Fruit fly (Drosophila melanogaster) whole organism, embryonic: ENCODE data around the gene CG5886.

ENCODE experiments used
- Ada2b ChIP-seq: fragments of 200-800 bp; sonication (Bioruptor generic); IDR thresholded peaks from 2 replicates; pipeline ENCODE4 v1.3.6; 2022; ENCODE audit warnings: missing biosample characterization, missing genetic modification characterization
- CG1024 ChIP-seq: fragments of 200-800 bp; sonication (Bioruptor generic); IDR thresholded peaks from 2 replicates; pipeline ENCODE4 v1.3.6; 2022; ENCODE audit warnings: missing biosample characterization, missing genetic modification characterization
- CG10366 ChIP-seq: fragments of 200-800 bp; sonication (Bioruptor generic); IDR thresholded peaks from 2 replicates; pipeline ENCODE4 v1.3.6; 2022; ENCODE audit warnings: missing biosample characterization, missing genetic modification characterization
- CG11723 ChIP-seq: fragments of 200-800 bp; sonication (Bioruptor generic); optimal IDR thresholded peaks from 2 replicates; lab custom pipeline; 2017; ENCODE audit warnings: missing biosample characterization, mild to moderate bottlenecking, missing genetic modification characterization
- CG12104 ChIP-seq: fragments of 200-800 bp; sonication (Bioruptor generic); optimal IDR thresholded peaks from 3 replicates; lab custom pipeline; 2016; ENCODE audit warnings: missing biosample characterization, missing genetic modification characterization
- CG15514 ChIP-seq: fragments of 200-800 bp; sonication (Bioruptor generic); optimal IDR thresholded peaks from 3 replicates; lab custom pipeline; 2017; ENCODE audit warnings: missing biosample characterization, missing genetic modification characterization, mild to moderate bottlenecking, moderate library complexity, missing genetic modification reagents
- CG16779 ChIP-seq: fragments of 200-800 bp; sonication (Bioruptor generic); IDR thresholded peaks from 2 replicates; pipeline ENCODE4 v1.3.6; 2022; ENCODE audit warnings: missing biosample characterization, missing genetic modification characterization
- CG17186 ChIP-seq: fragments of 200-800 bp; sonication (Bioruptor generic); optimal IDR thresholded peaks from 3 replicates; lab custom pipeline; 2017; ENCODE audit warnings: missing biosample characterization, missing genetic modification reagents, missing genetic modification characterization
- CG31365 ChIP-seq: fragments of 200-800 bp; sonication (Bioruptor generic); optimal IDR thresholded peaks from 2 replicates; lab custom pipeline; 2018; ENCODE audit warnings: missing biosample characterization, mild to moderate bottlenecking, missing genetic modification characterization
- CG31441 ChIP-seq: fragments of 200-800 bp; sonication (Bioruptor generic); IDR thresholded peaks from 2 replicates; pipeline ENCODE4 v1.3.6; 2022; ENCODE audit warnings: missing biosample characterization, missing genetic modification characterization
- CG33557 ChIP-seq: fragments of 200-800 bp; sonication (Bioruptor generic); optimal IDR thresholded peaks from 2 replicates; lab custom pipeline; 2019; ENCODE audit warnings: missing biosample characterization, mild to moderate bottlenecking, missing genetic modification characterization, moderate library complexity
- CG3995 ChIP-seq: fragments of 200-800 bp; sonication (Bioruptor generic); optimal IDR thresholded peaks from 3 replicates; lab custom pipeline; 2016; ENCODE audit warnings: missing biosample characterization, missing genetic modification characterization
- CG4424 ChIP-seq: fragments of 200-800 bp; sonication (Bioruptor generic); optimal IDR thresholded peaks from 3 replicates; lab custom pipeline; 2016; ENCODE audit warnings: missing biosample characterization, missing genetic modification characterization
- CG4617 ChIP-seq: fragments of 200-800 bp; sonication (Bioruptor generic); optimal IDR thresholded peaks from 3 replicates; lab custom pipeline; 2016; ENCODE audit warnings: missing biosample characterization, missing genetic modification characterization, borderline replicate concordance
- CG7556 ChIP-seq: fragments of 200-800 bp; sonication (Bioruptor generic); optimal IDR thresholded peaks from 2 replicates; lab custom pipeline; 2017; ENCODE audit warnings: missing biosample characterization, mild to moderate bottlenecking, missing genetic modification characterization
- CG7987 ChIP-seq: fragments of 200-800 bp; sonication (Bioruptor generic); optimal IDR thresholded peaks from 2 replicates; lab custom pipeline; 2018; ENCODE audit warnings: missing biosample characterization, mild to moderate bottlenecking, missing genetic modification characterization, moderate library complexity
- CG8290 ChIP-seq, 3 experiments: fragments of 200-800 bp; sonication (Bioruptor generic); optimal IDR thresholded peaks; 2 replicates each; lab custom pipeline; 2016 to 2019; ENCODE audit warnings: missing biosample characterization in 3 of 3, missing genetic modification characterization in 3 of 3, mild to moderate bottlenecking in 2 of 3, moderate library complexity in 1 of 3
- CkIIα-i1 ChIP-seq: fragments of 200-800 bp; sonication (Bioruptor generic); IDR thresholded peaks from 2 replicates; pipeline ENCODE4 v1.3.6; 2022; ENCODE audit warnings: missing biosample characterization, missing genetic modification characterization
- CrebB ChIP-seq: fragments of 200-800 bp; sonication (Bioruptor generic); optimal IDR thresholded peaks from 3 replicates; lab custom pipeline; 2018; ENCODE audit warnings: missing biosample characterization, mild to moderate bottlenecking, missing genetic modification characterization
- D19A ChIP-seq: fragments of 200-800 bp; optimal IDR thresholded peaks from 3 replicates; lab custom pipeline; 2019; ENCODE audit warnings: missing biosample characterization, mild to moderate bottlenecking, missing genetic modification characterization, moderate library complexity
- Deaf1 ChIP-seq: fragments of 200-800 bp; optimal IDR thresholded peaks from 3 replicates; lab custom pipeline; 2019; ENCODE audit warnings: missing biosample characterization, mild to moderate bottlenecking, missing genetic modification characterization, moderate library complexity
- Hmr ChIP-seq: fragments of 200-800 bp; sonication (Bioruptor generic); optimal IDR thresholded peaks from 3 replicates; lab custom pipeline; 2017; ENCODE audit warnings: mild to moderate bottlenecking, missing biosample characterization, missing genetic modification reagents, missing genetic modification characterization
- Hmx ChIP-seq: fragments of 200-800 bp; sonication (Bioruptor generic); optimal IDR thresholded peaks from 2 replicates; lab custom pipeline; 2016; ENCODE audit warnings: missing biosample characterization, missing genetic modification characterization
- Hr51 ChIP-seq, 2 experiments: fragments of 200-800 bp; sonication (Bioruptor generic); optimal IDR thresholded peaks; 2 replicates in 1 of 2; 3 replicates in 1 of 2; lab custom pipeline; 2016 to 2018; ENCODE audit warnings: missing biosample characterization in 2 of 2, missing genetic modification characterization in 2 of 2, mild to moderate bottlenecking in 1 of 2, moderate library complexity in 1 of 2
- Hr78 ChIP-seq, 2 experiments: fragments of 200-800 bp in 1 of 2; fragments of >200 bp in 1 of 2; sonication (Bioruptor generic) in 1 of 2; optimal IDR thresholded peaks; 2 replicates each; lab custom pipeline; 2017 to 2019; ENCODE audit warnings: missing biosample characterization in 2 of 2, missing genetic modification characterization in 2 of 2, mild to moderate bottlenecking in 1 of 2, moderate library complexity in 1 of 2
- Lhr ChIP-seq: fragments of 200-800 bp; sonication (Bioruptor generic); optimal IDR thresholded peaks from 3 replicates; lab custom pipeline; 2017; ENCODE audit warnings: mild to moderate bottlenecking, missing biosample characterization, missing genetic modification reagents, missing genetic modification characterization
- MBD-R2 ChIP-seq: fragments of 200-800 bp; sonication (Bioruptor generic); IDR thresholded peaks from 2 replicates; pipeline ENCODE4 v1.3.6; 2022; ENCODE audit warnings: missing biosample characterization, missing genetic modification characterization
- Mrtf ChIP-seq: fragments of 200-800 bp; sonication (Bioruptor generic); IDR thresholded peaks from 3 replicates; pipeline ENCODE4 v1.3.6; 2022; ENCODE audit warnings: missing biosample characterization, missing genetic modification characterization
- Nf-YC ChIP-seq: fragments of 200-800 bp; optimal IDR thresholded peaks from 3 replicates; lab custom pipeline; 2019; ENCODE audit warnings: missing biosample characterization, mild to moderate bottlenecking, missing genetic modification characterization, moderate library complexity
- Oli ChIP-seq: fragments of 200-800 bp; sonication (Bioruptor generic); optimal IDR thresholded peaks from 2 replicates; lab custom pipeline; 2018; ENCODE audit warnings: missing biosample characterization, mild to moderate bottlenecking, missing genetic modification characterization, moderate library complexity
- Scr ChIP-seq: fragments of 200-800 bp; sonication (Bioruptor generic); IDR thresholded peaks from 2 replicates; pipeline ENCODE4 v1.3.6; 2022; ENCODE audit warnings: missing biosample characterization, missing genetic modification characterization; ENCODE audit not compliant: partially characterized antibody
- TFAM ChIP-seq: fragments of 200-800 bp; sonication (Bioruptor generic); optimal IDR thresholded peaks from 2 replicates; lab custom pipeline; 2017; ENCODE audit warnings: missing biosample characterization, missing genetic modification characterization, inconsistent platforms
- ab ChIP-seq: fragments of 200-800 bp; sonication (Bioruptor generic); optimal IDR thresholded peaks from 2 replicates; lab custom pipeline; 2016; ENCODE audit warnings: missing biosample characterization, missing genetic modification characterization
- al ChIP-seq: fragments of 200-800 bp; sonication (Bioruptor generic); IDR thresholded peaks from 2 replicates; pipeline ENCODE4 v1.3.6; 2022; ENCODE audit warnings: missing biosample characterization, missing genetic modification characterization
- ap ChIP-seq: fragments of 200-800 bp; sonication (Bioruptor generic); IDR thresholded peaks from 2 replicates; pipeline ENCODE4 v1.3.6; 2022; ENCODE audit warnings: missing biosample characterization, missing genetic modification characterization
- cg ChIP-seq: fragments of 200-800 bp; sonication (Bioruptor generic); optimal IDR thresholded peaks from 3 replicates; lab custom pipeline; 2019; ENCODE audit warnings: missing biosample characterization, mild to moderate bottlenecking, missing genetic modification characterization, moderate library complexity
- crc ChIP-seq: fragments of 200-800 bp; sonication (Bioruptor generic); optimal IDR thresholded peaks from 2 replicates; lab custom pipeline; 2016; ENCODE audit warnings: missing biosample characterization, missing genetic modification characterization
- eve ChIP-seq, 2 experiments: fragments of >200 bp; optimal IDR thresholded peaks; 2 replicates each; lab custom pipeline; 2017; ENCODE audit warnings: missing biosample characterization in 2 of 2, missing genetic modification characterization in 2 of 2
- jumu ChIP-seq: fragments of 200-800 bp; sonication (Bioruptor generic); optimal IDR thresholded peaks from 3 replicates; lab custom pipeline; 2016; ENCODE audit warnings: missing biosample characterization, missing genetic modification characterization
- lilli ChIP-seq: fragments of 200-800 bp; sonication (Bioruptor generic); optimal IDR thresholded peaks from 3 replicates; lab custom pipeline; 2016; ENCODE audit warnings: missing biosample characterization, missing genetic modification characterization
- nau ChIP-seq: fragments of 200-800 bp; sonication (Bioruptor generic); optimal IDR thresholded peaks from 3 replicates; lab custom pipeline; 2017; ENCODE audit warnings: missing biosample characterization, mild to moderate bottlenecking, missing genetic modification characterization, missing genetic modification reagents
- nom ChIP-seq: fragments of 200-800 bp; sonication (Bioruptor generic); optimal IDR thresholded peaks from 2 replicates; lab custom pipeline; 2017; ENCODE audit warnings: missing biosample characterization, missing genetic modification characterization, mild to moderate bottlenecking, moderate library complexity, missing genetic modification reagents
- onecut ChIP-seq: fragments of 200-800 bp; sonication (Bioruptor generic); IDR thresholded peaks from 2 replicates; pipeline ENCODE4 v1.3.6; 2022; ENCODE audit warnings: missing biosample characterization, missing genetic modification characterization
- pum ChIP-seq: fragments of 200-800 bp; sonication (Bioruptor generic); optimal IDR thresholded peaks from 2 replicates; lab custom pipeline; 2016; ENCODE audit warnings: missing biosample characterization, missing genetic modification characterization
- repo ChIP-seq: fragments of 200-800 bp; sonication (Bioruptor generic); optimal IDR thresholded peaks from 2 replicates; lab custom pipeline; 2016; ENCODE audit warnings: missing biosample characterization, missing genetic modification characterization
- rib ChIP-seq: fragments of 200-800 bp; sonication (Bioruptor generic); IDR thresholded peaks from 2 replicates; pipeline ENCODE4 v1.3.6; 2022; ENCODE audit warnings: missing biosample characterization, missing genetic modification characterization
- sens-2 ChIP-seq: fragments of 200-800 bp; sonication (Bioruptor generic); IDR thresholded peaks from 2 replicates; pipeline ENCODE4 v1.3.6; 2022; ENCODE audit warnings: missing biosample characterization, missing genetic modification characterization
- tll ChIP-seq, 2 experiments: fragments of 200-800 bp in 1 of 2; fragments of >200 bp in 1 of 2; sonication (Bioruptor generic) in 1 of 2; optimal IDR thresholded peaks; 2 replicates each; lab custom pipeline; 2017 to 2019; ENCODE audit warnings: missing biosample characterization in 2 of 2, missing genetic modification characterization in 2 of 2, mild to moderate bottlenecking in 1 of 2, moderate library complexity in 1 of 2
- unpg ChIP-seq: fragments of 200-800 bp; sonication (Bioruptor generic); optimal IDR thresholded peaks from 3 replicates; lab custom pipeline; 2018; ENCODE audit warnings: missing biosample characterization, mild to moderate bottlenecking, missing genetic modification characterization, moderate library complexity
- wor ChIP-seq: fragments of 200-800 bp; sonication (Bioruptor generic); IDR thresholded peaks from 2 replicates; pipeline ENCODE4 v1.3.6; 2022; ENCODE audit warnings: missing biosample characterization, missing genetic modification characterization

The CG5886 gene

DNA sequence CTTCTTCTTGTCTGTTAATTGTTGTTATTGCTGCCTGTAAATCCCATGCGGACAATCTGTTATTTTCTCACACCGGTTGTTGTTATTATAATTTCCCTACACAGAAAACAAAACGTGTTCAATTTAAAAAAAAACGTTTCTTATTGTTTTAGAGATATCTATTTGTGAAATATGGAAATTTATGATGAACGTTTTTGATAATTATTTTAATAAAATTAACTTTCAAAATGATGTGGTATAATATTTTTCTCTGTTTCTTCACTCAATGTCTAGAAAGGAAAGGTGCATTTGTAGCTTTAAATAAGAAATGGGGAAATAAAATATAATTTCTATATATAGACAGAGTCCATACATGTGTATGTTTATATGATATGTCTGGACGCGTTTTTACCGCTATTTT lies 32.9 kb downstream of the CG5886 start (continued):
- TF ChIP-seq CG17186 (GFP tag; lab: Kevin White, UChicago) (no peak), nom (GFP tag; lab: Kevin White, UChicago) (no peak), wor (GFP tag; lab: Robert Waterston, UW) (no peak), repo (GFP tag; lab: Kevin White, UChicago) (no peak), D19A (tag; lab: Kevin White, UChicago) (peak; percentile 82), Scr (no peak), rib (GFP tag; lab: Robert Waterston, UW) (no peak), cg (GFP tag; lab: Kevin White, UChicago) (no peak), CG4617 (no peak), MBD-R2 (GFP tag; lab: Robert Waterston, UW) (no peak), onecut (GFP tag; lab: Robert Waterston, UW) (no peak), tll (GFP tag; optimal IDR thresholded peaks at IDR 0.05; lab: Kevin White, UChicago) (no peak), CG8290 (GFP tag; optimal IDR thresholded peaks at IDR 0.05; lab: Kevin White, UChicago) (no peak), CG8290 (tag; optimal IDR thresholded peaks at IDR 0.05; lab: Kevin White, UChicago) (no peak), CG7987 (no peak), CG31365 (tag; lab: Kevin White, UChicago) (no peak), sens-2 (no peak), Hr51 (GFP tag; optimal IDR thresholded peaks at IDR 0.05; lab: Kevin White, UChicago) (peak in 1 of 2 experiments; percentile 79), Lhr (GFP tag; lab: Kevin White, UChicago) (peak; percentile 8), Hr78 (GFP tag; optimal IDR thresholded peaks at IDR 0.05; lab: Kevin White, UChicago) (peak in 1 of 2 experiments; percentile 23), CkIIα-i1 (GFP tag; lab: Robert Waterston, UW) (no peak), ab (GFP tag; lab: Kevin White, UChicago) (no peak), TFAM (GFP tag; lab: Kevin White, UChicago) (no peak), CG15514 (GFP tag; lab: Kevin White, UChicago) (no peak), CG1024 (GFP tag; lab: Robert Waterston, UW) (0 out of 2 replicates have a peak, but pooled peaks have one; percentile 49), Deaf1 (peak; percentile 38), pum (GFP tag; lab: Kevin White, UChicago) (no peak), CG16779 (no peak), CG3995 (GFP tag; lab: Kevin White, UChicago) (no peak), CG12104 (GFP tag; lab: Kevin White, UChicago) (peak; percentile 54), Ada2b (peak; percentile 55), nau (GFP tag; lab: Kevin White, UChicago) (no peak), CG7556 (GFP tag; lab: Kevin White, UChicago) (peak; percentile 65), ap (GFP tag; lab: Robert Waterston, UW) (peak; percentile 54; the same call in 1 of the 2 replicates), CG4424 (GFP tag; lab: Kevin White, UChicago) (peak; percentile 72), Mrtf (no peak), lilli (GFP tag; lab: Kevin White, UChicago) (peak; percentile 3), Nf-YC (tag; lab: Kevin White, UChicago) (peak; percentile 13), CrebB (no peak), eve (GFP tag; optimal IDR thresholded peaks at IDR 0.05; lab: Kevin White, UChicago) (peak in 1 of 2 experiments; percentile 65), CG31441 (GFP tag; lab: Robert Waterston, UW) (peak; percentile 91), Hmx (GFP tag; lab: Kevin White, UChicago) (peak; percentile 23), CG33557 (GFP tag; lab: Kevin White, UChicago) (peak; percentile 70), unpg (GFP tag; lab: Kevin White, UChicago) (peak; percentile 86), al (GFP tag; lab: Robert Waterston, UW) (no peak), CG11723 (no peak), crc (no peak), CG10366 (GFP tag; lab: Robert Waterston, UW) (peak; percentile 11; the same call in 1 of the 2 replicates), Hmr (GFP tag; lab: Kevin White, UChicago) (peak; percentile 13), jumu (GFP tag; lab: Kevin White, UChicago) (no peak), Oli (tag; lab: Kevin White, UChicago) (peak; percentile 72)
